Worm (Caenorhabditis elegans) whole organism, late embryonic: ENCODE data around the gene pals-33.

Source experiments
- ama-1 ChIP-seq: fragments of 150-350 bp; optimal IDR thresholded peaks from 2 replicates; lab custom pipeline; 2014
- ceh-19 ChIP-seq: fragments of 200-800 bp; sonication (Bioruptor generic); optimal IDR thresholded peaks from 2 replicates; lab custom pipeline; 2018; ENCODE audit warnings: mild to moderate bottlenecking, missing genetic modification characterization, missing compliant biosample characterization
- ceh-24 ChIP-seq: sonication (generic microtip); optimal IDR thresholded peaks from 2 replicates; lab custom pipeline; 2016; ENCODE audit warnings: mild to moderate bottlenecking, missing genetic modification characterization, missing compliant biosample characterization
- ceh-48 ChIP-seq: sonication (generic microtip); optimal IDR thresholded peaks from 2 replicates; lab custom pipeline; 2016; ENCODE audit warnings: missing genetic modification characterization, inconsistent platforms, missing compliant biosample characterization
- fax-1 ChIP-seq: sonication (generic microtip); optimal IDR thresholded peaks from 2 replicates; lab custom pipeline; 2016; ENCODE audit warnings: missing genotype, missing genetic modification characterization, missing compliant biosample characterization
- pros-1 ChIP-seq: fragments of 150-350 bp; optimal IDR thresholded peaks from 2 replicates; lab custom pipeline; 2014; ENCODE audit warnings: missing biosample characterization, missing genetic modification reagents, missing genetic modification characterization
- ttx-3 ChIP-seq: sonication (generic microtip); optimal IDR thresholded peaks from 2 replicates; lab custom pipeline; 2016; ENCODE audit warnings: missing genetic modification reagents, missing genetic modification characterization, missing compliant biosample characterization
- ztf-16 ChIP-seq: sonication (generic microtip); optimal IDR thresholded peaks from 2 replicates; lab custom pipeline; 2017; ENCODE audit warnings: missing genetic modification characterization, missing compliant biosample characterization

ce11 chrV:3644193-3644693 lies 28.9 kb upstream of the pals-33 start, which contains the start of gene F59B1.8:
- TF ChIP-seq ceh-19 (GFP tag; lab: Kevin White, UChicago) (no peak), ttx-3 (no peak), pros-1 (tag; lab: Kevin White, UChicago) (no peak), ceh-24 (no peak), ama-1 (lab: Kevin White, UChicago) (no peak), ztf-16 (tag; lab: Kevin White, UChicago) (no peak), ceh-48 (tag; lab: Kevin White, UChicago) (no peak), fax-1 (tag; lab: Kevin White, UChicago) (no peak)
